Fruit fly (Drosophila melanogaster): ENCODE data around the gene Mtr3.

The Mtr3 gene

DNA sequence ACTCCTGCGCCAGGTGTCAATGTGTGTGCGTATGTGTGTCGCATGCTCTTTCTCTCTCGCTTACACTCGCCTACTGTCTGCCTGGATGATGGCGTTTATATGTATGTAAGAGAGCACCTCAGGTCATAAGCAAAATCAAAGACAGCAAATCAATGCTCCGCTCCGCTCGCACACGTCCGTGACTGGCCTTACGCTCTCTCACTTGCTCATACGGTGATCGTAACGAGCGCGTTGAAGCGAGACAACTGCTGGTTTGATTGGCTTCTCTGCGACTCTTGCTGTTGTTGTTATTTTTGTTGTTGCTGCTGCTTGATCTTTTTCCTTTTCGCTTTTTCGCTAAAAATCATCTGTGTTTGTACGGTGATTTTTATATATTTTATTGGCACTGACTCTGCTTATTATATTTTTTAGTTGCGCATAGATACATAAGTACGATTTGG lies 17.9 kb downstream of the Mtr3 start (continued):
- peak; percentile 69 for TF ChIP-seq CG1621 (tag; optimal IDR thresholded peaks at IDR 0.05)
- TF ChIP-seq CG3919 (GFP tag; optimal IDR thresholded peaks at IDR 0.05): no peak
- TF ChIP-seq CG6276 (GFP tag; optimal IDR thresholded peaks at IDR 0.05): no peak
- no peak for TF ChIP-seq CG11762 (GFP tag; optimal IDR thresholded peaks at IDR 0.05; ENCODE audit: insufficient read depth)
- TF ChIP-seq Blimp-1 (GFP tag; optimal IDR thresholded peaks at IDR 0.05): peak; percentile 40
- peak in 1 of 2 experiments; percentile 60 for TF ChIP-seq ss (GFP tag; optimal IDR thresholded peaks at IDR 0.05)
- TF ChIP-seq Ets21C (GFP tag; optimal IDR thresholded peaks at IDR 0.05): no peak
- no peak for TF ChIP-seq Sox15 (GFP tag; optimal IDR thresholded peaks at IDR 0.05)
- no peak for TF ChIP-seq CG10631 (GFP tag; optimal IDR thresholded peaks at IDR 0.05)
- TF ChIP-seq CG10669 (GFP tag; optimal IDR thresholded peaks at IDR 0.05): no peak
- TF ChIP-seq Sox102F (GFP tag; optimal IDR thresholded peaks at IDR 0.05): no peak
- no peak for TF ChIP-seq salr (GFP tag; optimal IDR thresholded peaks at IDR 0.05)
- TF ChIP-seq Eip93F (GFP tag; optimal IDR thresholded peaks at IDR 0.05): no peak
- TF ChIP-seq cyc (GFP tag; optimal IDR thresholded peaks at IDR 0.05): no peak
- TF ChIP-seq eg (GFP tag; IDR thresholded peaks at IDR 0.05): 0 out of 3 replicates have a peak, but pooled peaks have one; percentile 42
- TF ChIP-seq Ets96B (tag; optimal IDR thresholded peaks at IDR 0.05): peak; percentile 17
- no peak for TF ChIP-seq CG16779 (tag; optimal IDR thresholded peaks at IDR 0.05)
- peak; percentile 61 for TF ChIP-seq Eip78C (GFP tag)
- TF ChIP-seq fd85E (GFP tag; optimal IDR thresholded peaks at IDR 0.05): no peak
- TF ChIP-seq fd59A (GFP tag; optimal IDR thresholded peaks at IDR 0.05): no peak
- TF ChIP-seq Eip75B (GFP tag; optimal IDR thresholded peaks at IDR 0.05): no peak
- peak; percentile 22 for TF ChIP-seq CG6854 (GFP tag; optimal IDR thresholded peaks at IDR 0.05)
- TF ChIP-seq CG15336 (GFP tag; IDR thresholded peaks at IDR 0.05): peak; percentile 26; the same call in 1 of the 2 replicates
- no peak for TF ChIP-seq CG32006 (GFP tag; optimal IDR thresholded peaks at IDR 0.05)

DNA sequence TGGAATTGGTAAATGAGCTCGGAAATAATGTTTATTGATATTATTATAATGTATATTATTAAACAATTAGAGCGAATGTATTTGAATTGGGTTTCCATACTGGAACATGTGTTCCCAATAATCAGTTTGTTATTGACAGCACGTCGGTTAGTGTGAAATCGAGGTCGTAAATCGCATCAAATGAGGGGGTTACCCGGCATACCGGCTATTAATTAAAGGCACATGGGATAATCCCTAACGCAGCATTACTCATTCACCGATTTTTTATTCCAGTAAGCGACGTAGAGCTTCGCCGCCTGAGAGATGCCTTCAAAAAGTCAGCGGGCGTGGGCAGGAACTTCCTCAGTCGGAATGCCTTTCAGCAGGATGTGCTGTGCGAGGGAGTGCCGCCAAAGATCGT lies 40.0 kb downstream of the Mtr3 start:
- TF ChIP-seq eg (GFP tag; IDR thresholded peaks at IDR 0.05) (no peak), ss (GFP tag; optimal IDR thresholded peaks at IDR 0.05) (no peak), CG8319 (GFP tag; optimal IDR thresholded peaks at IDR 0.05) (no peak)

DNA sequence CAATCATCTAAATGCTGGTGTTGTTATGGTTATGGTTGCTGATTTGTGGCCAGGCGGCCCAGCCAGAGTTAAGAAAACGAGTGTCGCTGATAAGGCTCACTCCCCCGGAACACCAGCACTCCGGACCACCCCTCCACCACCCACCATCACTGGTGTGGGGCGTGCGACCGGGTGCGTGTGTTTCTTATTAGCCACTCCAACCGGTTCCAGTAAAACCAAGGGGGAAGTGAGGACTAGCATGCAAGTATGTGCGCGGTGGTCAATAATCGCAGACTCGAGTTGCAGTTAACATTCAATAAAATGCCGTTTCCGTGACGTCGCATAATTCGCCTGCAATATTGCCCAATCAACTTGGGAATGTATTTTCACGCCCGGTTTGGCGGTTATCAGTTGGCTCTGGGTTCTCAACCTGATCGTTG lies 41.0 kb downstream of the Mtr3 start:
- TF ChIP-seq svp (GFP tag) (peak; percentile 95), dsx (GFP tag; optimal IDR thresholded peaks at IDR 0.05; ENCODE audit: poor library complexity, severe bottlenecking) (no peak), Sox14 (GFP tag; optimal IDR thresholded peaks at IDR 0.05) (no peak), topi (GFP tag; optimal IDR thresholded peaks at IDR 0.05) (no peak), CG6163 (GFP tag; IDR thresholded peaks at IDR 0.05) (0 out of 3 replicates have a peak, but pooled peaks have one; percentile 39), net (GFP tag; optimal IDR thresholded peaks at IDR 0.05) (no peak), vri (GFP tag; optimal IDR thresholded peaks at IDR 0.05) (peak; percentile 79)

DNA sequence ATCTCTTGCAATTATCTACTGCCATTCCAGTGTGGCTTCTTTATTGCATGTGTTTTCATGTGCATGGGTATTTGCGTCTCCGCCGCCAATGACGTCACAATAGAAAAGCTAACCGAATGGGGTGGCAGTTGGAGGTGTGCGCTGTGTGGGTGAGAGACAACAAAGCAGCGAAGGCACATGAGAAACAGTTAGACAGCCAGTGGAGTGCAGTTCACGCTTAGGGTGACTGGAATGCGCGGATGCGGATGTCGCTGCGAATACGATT lies 41.9 kb downstream of the Mtr3 start:
- TF ChIP-seq CG11294 (GFP tag; IDR thresholded peaks at IDR 0.05) (no peak), OdsH (GFP tag; optimal IDR thresholded peaks at IDR 0.05) (no peak), Sox14 (GFP tag; optimal IDR thresholded peaks at IDR 0.05) (peak; percentile 58), vri (GFP tag; optimal IDR thresholded peaks at IDR 0.05) (peak; percentile 1), Hr39 (GFP tag; optimal IDR thresholded peaks at IDR 0.05) (no peak)

Data from whole organism, prepupa.